Worm (Caenorhabditis elegans) whole organism, L4 larva: ENCODE results near the gene cab-1.

Experiments
- D1046.2 ChIP-seq: fragments of 200-800 bp; sonication (Bioruptor generic); IDR thresholded peaks from 2 replicates; pipeline ENCODE4 v1.3.6; 2022; ENCODE audit warnings: missing genetic modification characterization, missing compliant biosample characterization
- F26F4.8 ChIP-seq: fragments of 200-800 bp; sonication (Bioruptor generic); conservative IDR thresholded peaks from 2 replicates; pipeline ENCODE4 v1.3.6; 2022; ENCODE audit warnings: missing genetic modification characterization, missing compliant biosample characterization
- F44E2.7 ChIP-seq: fragments of 200-800 bp; sonication (Bioruptor generic); IDR thresholded peaks from 2 replicates; pipeline ENCODE4 v2.1.2; 2022; ENCODE audit warnings: missing genetic modification characterization, missing compliant biosample characterization
- T20F7.1 ChIP-seq: fragments of 200-800 bp; sonication (Bioruptor generic); optimal IDR thresholded peaks from 2 replicates; lab custom pipeline; 2018; ENCODE audit warnings: mild to moderate bottlenecking, missing genetic modification characterization, missing compliant biosample characterization
- Y105C5A.15 ChIP-seq: fragments of 200-800 bp; sonication (Bioruptor generic); IDR thresholded peaks from 2 replicates; pipeline ENCODE4 v1.3.6; 2022; ENCODE audit warnings: missing genetic modification characterization, missing compliant biosample characterization
- aha-1 ChIP-seq: fragments of 150-350 bp; peaks from one replicate; lab custom pipeline; 2014; ENCODE audit warnings: missing biosample characterization, missing genetic modification characterization
- ama-1 ChIP-seq: fragments of 150-350 bp; optimal IDR thresholded peaks from 2 replicates; lab custom pipeline; 2014; ENCODE audit warnings: inconsistent platforms, mixed read lengths
- ceh-32 ChIP-seq: sonication (generic microtip); optimal IDR thresholded peaks from 2 replicates; lab custom pipeline; 2016; ENCODE audit warnings: mild to moderate bottlenecking, missing genetic modification characterization, missing compliant biosample characterization; ENCODE audit not compliant: poor library complexity
- ceh-44 ChIP-seq: fragments of 200-800 bp; sonication (Bioruptor generic); IDR thresholded peaks from 2 replicates; pipeline ENCODE4 v1.3.6; 2022; ENCODE audit warnings: missing genetic modification reagents, missing genetic modification characterization, missing compliant biosample characterization
- ceh-62 ChIP-seq: sonication (generic microtip); optimal IDR thresholded peaks from 2 replicates; lab custom pipeline; 2017; ENCODE audit warnings: missing biosample characterization, missing genetic modification characterization
- ceh-82 ChIP-seq: sonication (generic microtip); optimal IDR thresholded peaks from 2 replicates; lab custom pipeline; 2017; ENCODE audit warnings: missing biosample characterization, missing genetic modification characterization
- daf-16 ChIP-seq, 3 experiments: sonication (generic microtip); optimal IDR thresholded peaks; 2 replicates each; lab custom pipeline; 2016 to 2017; ENCODE audit warnings: missing genetic modification characterization in 3 of 3, missing genetic modification reagents in 3 of 3, mild to moderate bottlenecking in 2 of 3, missing compliant biosample characterization in 2 of 3, missing biosample characterization in 1 of 3, moderate library complexity in 1 of 3
- daf-19 ChIP-seq: fragments of 200-800 bp; sonication (Bioruptor generic); conservative IDR thresholded peaks from 2 replicates; pipeline ENCODE4 v1.3.6; 2022; ENCODE audit warnings: missing genetic modification characterization, missing compliant biosample characterization
- dmd-6 ChIP-seq: fragments of 200-800 bp; sonication (Bioruptor generic); IDR thresholded peaks from 2 replicates; pipeline ENCODE4 v1.3.6; 2022; ENCODE audit warnings: missing genetic modification reagents, missing genetic modification characterization, missing compliant biosample characterization
- dmd-9 ChIP-seq: fragments of 200-800 bp; sonication (Bioruptor generic); IDR thresholded peaks from 2 replicates; pipeline ENCODE4 v1.3.6; 2022; ENCODE audit warnings: missing genetic modification reagents, missing genetic modification characterization, missing compliant biosample characterization
- duxl-1 ChIP-seq: sonication (generic microtip); optimal IDR thresholded peaks from 2 replicates; lab custom pipeline; 2016; ENCODE audit warnings: mild to moderate bottlenecking, missing genetic modification characterization, moderate library complexity, missing compliant biosample characterization; ENCODE audit not compliant: poor library complexity
- egl-43 ChIP-seq: fragments of 200-800 bp; sonication (Bioruptor generic); IDR thresholded peaks from 2 replicates; pipeline ENCODE4 v1.3.6; 2022; ENCODE audit warnings: missing genetic modification reagents, missing genetic modification characterization, missing compliant biosample characterization
- gei-8 ChIP-seq: fragments of 200-800 bp; sonication (Bioruptor generic); optimal IDR thresholded peaks from 2 replicates; lab custom pipeline; 2018; ENCODE audit warnings: mild to moderate bottlenecking, missing genetic modification characterization, missing compliant biosample characterization
- lin-13 ChIP-seq: fragments of 150-350 bp; optimal IDR thresholded peaks from 2 replicates; lab custom pipeline; 2014; ENCODE audit warnings: missing biosample characterization, missing genetic modification reagents, missing genetic modification characterization
- lin-15B ChIP-seq: fragments of 150-350 bp; sonication (generic microtip); optimal IDR thresholded peaks from 3 replicates; lab custom pipeline; 2014; ENCODE audit warnings: missing biosample characterization, missing genetic modification characterization
- lin-29 ChIP-seq: fragments of 200-800 bp; sonication (Bioruptor generic); IDR thresholded peaks from 2 replicates; pipeline ENCODE4 v1.3.6; 2022; ENCODE audit warnings: missing genetic modification reagents, missing genetic modification characterization, missing compliant biosample characterization
- lir-3 ChIP-seq: sonication (generic microtip); optimal IDR thresholded peaks from 2 replicates; lab custom pipeline; 2016; ENCODE audit warnings: mild to moderate bottlenecking, missing genetic modification characterization, missing compliant biosample characterization
- lsy-2 ChIP-seq, 2 experiments: fragments of 150-350 bp in 1 of 2; sonication (generic microtip) in 1 of 2; optimal IDR thresholded peaks; 2 replicates each; lab custom pipeline; 2014 to 2017; ENCODE audit warnings: missing biosample characterization in 2 of 2, missing genetic modification characterization in 2 of 2
- madf-5 ChIP-seq, 2 experiments: fragments of 200-800 bp; sonication (Bioruptor generic); IDR thresholded peaks; 2 replicates each; pipeline ENCODE4 v1.3.6; 2022; ENCODE audit warnings: missing compliant biosample characterization in 2 of 2, missing genetic modification characterization in 2 of 2
- mdl-1 ChIP-seq, 2 experiments: fragments of 150-350 bp in 1 of 2; sonication (generic microtip) in 1 of 2; optimal IDR thresholded peaks; 2 replicates each; lab custom pipeline; 2014 to 2017; ENCODE audit warnings: missing biosample characterization in 2 of 2, missing genetic modification characterization in 2 of 2
- mep-1 ChIP-seq: fragments of 150-350 bp; sonication (generic microtip); optimal IDR thresholded peaks from 3 replicates; lab custom pipeline; 2014; ENCODE audit warnings: missing biosample characterization, missing genetic modification characterization
- mes-2 ChIP-seq: sonication (generic microtip); optimal IDR thresholded peaks from 2 replicates; lab custom pipeline; 2016; ENCODE audit warnings: missing genotype, mild to moderate bottlenecking, missing genetic modification characterization, missing compliant biosample characterization; ENCODE audit not compliant: poor library complexity, severe bottlenecking
- mxl-2 ChIP-seq: fragments of 200-800 bp; sonication (Bioruptor generic); conservative IDR thresholded peaks from 2 replicates; pipeline ENCODE4 v1.3.6; 2022; ENCODE audit warnings: missing genetic modification reagents, missing genetic modification characterization, missing compliant biosample characterization
- mxl-3 ChIP-seq: fragments of 200-800 bp; sonication (Bioruptor generic); optimal IDR thresholded peaks from 2 replicates; lab custom pipeline; 2018; ENCODE audit warnings: mild to moderate bottlenecking, missing genetic modification characterization, missing compliant biosample characterization
- nhr-10 ChIP-seq: fragments of 150-350 bp; optimal IDR thresholded peaks from 2 replicates; lab custom pipeline; 2014; ENCODE audit warnings: missing biosample characterization, missing genetic modification characterization
- nhr-11 ChIP-seq: fragments of 150-350 bp; optimal IDR thresholded peaks from 2 replicates; lab custom pipeline; 2014; ENCODE audit warnings: missing biosample characterization, missing genetic modification characterization
- nhr-111 ChIP-seq: fragments of 200-800 bp; sonication (Bioruptor generic); optimal IDR thresholded peaks from 2 replicates; lab custom pipeline; 2018; ENCODE audit warnings: mild to moderate bottlenecking, missing genetic modification characterization, missing compliant biosample characterization
- nhr-237 ChIP-seq: sonication (generic microtip); optimal IDR thresholded peaks from 2 replicates; lab custom pipeline; 2017; ENCODE audit warnings: missing biosample characterization, missing genetic modification characterization
- nhr-48 ChIP-seq: sonication (generic microtip); optimal IDR thresholded peaks from 2 replicates; lab custom pipeline; 2016; ENCODE audit warnings: mild to moderate bottlenecking, missing genetic modification characterization, missing compliant biosample characterization
- nhr-76 ChIP-seq: fragments of 150-350 bp; optimal IDR thresholded peaks from 2 replicates; lab custom pipeline; 2014; ENCODE audit warnings: missing biosample characterization, missing genetic modification characterization
- nhr-77 ChIP-seq: fragments of 150-350 bp; optimal IDR thresholded peaks from 2 replicates; lab custom pipeline; 2014; ENCODE audit warnings: missing biosample characterization, missing genetic modification characterization
- pha-4 ChIP-seq, 2 experiments: fragments of 150-350 bp in 1 of 2; fragments of 200-800 bp in 1 of 2; sonication (Bioruptor generic) in 1 of 2; IDR thresholded peaks in 1 of 2; optimal IDR thresholded peaks in 1 of 2; 2 replicates each; pipeline versions ENCODE4 v1.3.6 to Lab custom; 2014 to 2022; ENCODE audit warnings: missing genetic modification characterization in 2 of 2, missing genetic modification reagents in 2 of 2, missing biosample characterization in 1 of 2, missing compliant biosample characterization in 1 of 2
- pqm-1 ChIP-seq: sonication (generic microtip); optimal IDR thresholded peaks from 2 replicates; lab custom pipeline; 2017; ENCODE audit warnings: missing biosample characterization, missing genetic modification characterization
- rbr-2 ChIP-seq: sonication (generic microtip); optimal IDR thresholded peaks from 2 replicates; lab custom pipeline; 2016; ENCODE audit warnings: missing genotype, missing genetic modification characterization, missing compliant biosample characterization
- tag-97 ChIP-seq: fragments of 200-800 bp; sonication (Bioruptor generic); IDR thresholded peaks from 2 replicates; pipeline ENCODE4 v1.3.6; 2022; ENCODE audit warnings: missing genetic modification characterization, missing compliant biosample characterization
- unc-130 ChIP-seq: sonication (generic microtip); optimal IDR thresholded peaks from 2 replicates; lab custom pipeline; 2016; ENCODE audit warnings: missing genetic modification reagents, missing genetic modification characterization, missing compliant biosample characterization
- unc-39 ChIP-seq: sonication (generic microtip); optimal IDR thresholded peaks from 2 replicates; lab custom pipeline; 2017; ENCODE audit warnings: missing biosample characterization, missing genetic modification characterization
- unc-62 ChIP-seq, 3 experiments: fragments of 150-350 bp in 1 of 3; sonication (generic microtip); optimal IDR thresholded peaks in 2 of 3; peaks in 1 of 3; 1 replicate in 1 of 3; 2 replicates in 2 of 3; lab custom pipeline; 2014 to 2017; ENCODE audit warnings: missing biosample characterization in 3 of 3, missing genetic modification characterization in 3 of 3, missing genetic modification reagents in 3 of 3, missing genotype in 1 of 3
- vab-7 ChIP-seq: fragments of 200-800 bp; sonication (Bioruptor generic); IDR thresholded peaks from 2 replicates; pipeline ENCODE4 v1.3.6; 2022; ENCODE audit warnings: missing genetic modification reagents, missing genetic modification characterization, missing compliant biosample characterization
- zfp-2 ChIP-seq: sonication (generic microtip); optimal IDR thresholded peaks from 2 replicates; lab custom pipeline; 2016; ENCODE audit warnings: mild to moderate bottlenecking, missing genetic modification characterization, missing compliant biosample characterization
- zip-11 ChIP-seq: fragments of 200-800 bp; sonication (Bioruptor generic); IDR thresholded peaks from 2 replicates; pipeline ENCODE4 v1.3.6; 2022; ENCODE audit warnings: missing genetic modification characterization, missing compliant biosample characterization
- ztf-7 ChIP-seq: fragments of 150-350 bp; optimal IDR thresholded peaks from 2 replicates; lab custom pipeline; 2014; ENCODE audit warnings: missing biosample characterization, missing genetic modification characterization

The cab-1 gene

DNA sequence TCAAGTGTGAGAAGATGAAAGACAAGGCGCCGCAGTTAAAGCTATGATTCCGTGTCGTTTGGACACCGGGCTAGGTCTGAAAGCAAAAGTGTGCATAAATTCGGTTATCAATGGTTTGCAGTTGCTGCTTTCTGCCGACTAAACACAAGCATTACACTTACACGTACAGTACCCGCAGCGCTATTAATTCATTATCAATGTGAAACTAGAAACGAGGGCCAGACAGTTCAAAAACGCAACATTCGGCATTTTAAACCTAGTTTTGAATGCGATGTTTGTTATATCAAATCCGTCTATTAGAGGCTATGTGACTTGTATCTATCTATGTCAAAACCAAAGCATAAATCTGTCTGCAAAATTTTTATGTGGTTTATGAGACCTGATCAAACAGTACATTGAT lies 38.7 kb downstream of the cab-1 start:
- TF ChIP-seq dmd-6 (peak; percentile 50), daf-16 (GFP tag; optimal IDR thresholded peaks at IDR 0.05; lab: Kevin White, UChicago) (no peak), daf-16 (tag; optimal IDR thresholded peaks at IDR 0.05; lab: Kevin White, UChicago) (peak; percentile 3), pqm-1 (tag; lab: Kevin White, UChicago) (peak; percentile 51), mxl-3 (GFP tag; lab: Kevin White, UChicago) (no peak)
- TF ChIP-seq, all 104 proteins: peak for 3

DNA sequence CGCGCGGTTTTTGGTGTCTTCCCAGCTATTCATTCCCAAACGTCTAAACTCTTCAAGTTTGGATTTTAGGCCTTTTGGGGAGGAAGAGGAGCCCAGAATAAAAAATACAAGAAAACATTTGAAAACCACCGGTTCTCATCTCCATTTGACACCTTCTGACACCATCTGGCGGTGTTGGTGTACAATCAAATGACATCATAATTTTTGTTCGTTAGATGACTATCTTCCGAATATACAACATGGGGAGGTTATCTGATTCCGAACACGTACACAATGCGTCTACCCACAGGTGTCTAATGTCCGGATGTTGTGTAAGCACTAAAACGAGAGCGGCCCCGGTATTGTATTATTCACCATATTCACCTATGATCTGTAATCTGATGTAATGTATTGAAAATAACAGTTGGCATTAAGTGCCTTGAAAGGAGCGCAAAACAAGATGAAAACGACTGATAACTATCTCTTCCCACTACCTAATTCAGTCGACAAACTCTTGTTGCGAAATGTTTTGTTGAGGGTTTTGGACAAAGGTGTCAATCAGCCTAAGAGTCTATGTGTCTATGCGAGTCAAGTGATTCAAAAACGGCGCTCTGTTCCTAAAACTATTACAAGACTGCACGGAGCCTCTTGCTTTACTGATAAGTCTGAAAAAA lies 40.1 kb downstream of the cab-1 start:
- TF ChIP-seq lir-3 (tag; lab: Kevin White, UChicago) = no peak
- TF ChIP-seq daf-19 = no peak
- TF ChIP-seq unc-62 (GFP tag; optimal IDR thresholded peaks at IDR 0.05 in 1 of 2; lab: Kevin White, UChicago) = no peak
- no peak for TF ChIP-seq unc-62 (tag; optimal IDR thresholded peaks at IDR 0.05; lab: Kevin White, UChicago)
- no peak for TF ChIP-seq ceh-62 (tag; lab: Kevin White, UChicago)
- peak; percentile 61 for TF ChIP-seq ztf-7 (tag; lab: Kevin White, UChicago)
- peak; percentile 37; the same call in 1 of the 2 replicates for TF ChIP-seq pha-4 (GFP tag; IDR thresholded peaks at IDR 0.05; lab: Robert Waterston, UW)
- TF ChIP-seq pha-4 (tag; optimal IDR thresholded peaks at IDR 0.05; lab: Kevin White, UChicago) = no peak
- TF ChIP-seq lin-13 (GFP tag; lab: Kevin White, UChicago) = no peak
- no peak for TF ChIP-seq tag-97 (GFP tag; lab: Robert Waterston, UW)
- TF ChIP-seq lsy-2 (tag; optimal IDR thresholded peaks at IDR 0.05; lab: Kevin White, UChicago) = peak in 1 of 2 experiments; percentile 41
- no peak for TF ChIP-seq lin-29 (GFP tag; lab: Robert Waterston, UW)
- no peak for TF ChIP-seq zfp-2 (tag; lab: Kevin White, UChicago)
- TF ChIP-seq zip-11 (GFP tag; lab: Robert Waterston, UW) = no peak
- TF ChIP-seq rbr-2 (tag; lab: Kevin White, UChicago) = no peak
- peak; percentile 62 for TF ChIP-seq nhr-77 (tag; lab: Kevin White, UChicago)
- no peak for TF ChIP-seq nhr-76
- no peak for TF ChIP-seq lin-15B (tag; lab: Kevin White, UChicago)
- TF ChIP-seq egl-43 (GFP tag; lab: Robert Waterston, UW) = no peak
- no peak for TF ChIP-seq nhr-237 (tag; lab: Kevin White, UChicago)
- no peak for TF ChIP-seq ceh-82 (tag; lab: Kevin White, UChicago)
- TF ChIP-seq ama-1 (lab: Kevin White, UChicago) = no peak
- TF ChIP-seq mes-2 = peak; percentile 46
- TF ChIP-seq Y105C5A.15 (GFP tag; lab: Robert Waterston, UW) = no peak
- no peak for TF ChIP-seq nhr-111 (GFP tag; lab: Kevin White, UChicago)
- no peak for TF ChIP-seq duxl-1 (tag; lab: Kevin White, UChicago)
- TF ChIP-seq daf-16 (GFP tag; optimal IDR thresholded peaks at IDR 0.05; lab: Kevin White, UChicago) = peak in 1 of 2 experiments; percentile 67
- TF ChIP-seq daf-16 (tag; optimal IDR thresholded peaks at IDR 0.05; lab: Kevin White, UChicago) = peak; percentile 98
- TF ChIP-seq unc-39 (tag; lab: Kevin White, UChicago) = no peak
- no peak for TF ChIP-seq ceh-44
- TF ChIP-seq mep-1 (tag; lab: Kevin White, UChicago) = peak; percentile 49
- TF ChIP-seq dmd-9 = no peak
- no peak for TF ChIP-seq nhr-11 (tag; lab: Kevin White, UChicago)
- no peak for TF ChIP-seq mxl-2 (GFP tag; lab: Robert Waterston, UW)
- TF ChIP-seq nhr-48 (tag; lab: Kevin White, UChicago) = peak; percentile 93
- TF ChIP-seq vab-7 (GFP tag; lab: Robert Waterston, UW) = no peak
- TF ChIP-seq F26F4.8 (GFP tag; lab: Robert Waterston, UW) = no peak
- peak; percentile 64 for TF ChIP-seq nhr-10 (tag; lab: Kevin White, UChicago)
- TF ChIP-seq F44E2.7 (GFP tag; lab: Robert Waterston, UW) = no peak
- no peak for TF ChIP-seq madf-5 (GFP tag; IDR thresholded peaks at IDR 0.05; lab: Robert Waterston, UW)
- no peak for TF ChIP-seq D1046.2 (GFP tag; lab: Robert Waterston, UW)
- no peak for TF ChIP-seq aha-1 (tag; lab: Kevin White, UChicago)
- TF ChIP-seq ceh-32 (tag; lab: Kevin White, UChicago) = no peak
- TF ChIP-seq T20F7.1 (GFP tag; lab: Kevin White, UChicago) = peak; percentile 23
- peak; percentile 96 for TF ChIP-seq dmd-6
- no peak for TF ChIP-seq unc-130 (GFP tag; lab: Kevin White, UChicago)
- peak in 1 of 2 experiments; percentile 11 for TF ChIP-seq mdl-1 (tag; optimal IDR thresholded peaks at IDR 0.05; lab: Kevin White, UChicago)
- TF ChIP-seq gei-8 (GFP tag; lab: Kevin White, UChicago) = no peak
